Worm (Caenorhabditis elegans): Measurements from ENCODE around the gene C44B7.7.

DNA sequence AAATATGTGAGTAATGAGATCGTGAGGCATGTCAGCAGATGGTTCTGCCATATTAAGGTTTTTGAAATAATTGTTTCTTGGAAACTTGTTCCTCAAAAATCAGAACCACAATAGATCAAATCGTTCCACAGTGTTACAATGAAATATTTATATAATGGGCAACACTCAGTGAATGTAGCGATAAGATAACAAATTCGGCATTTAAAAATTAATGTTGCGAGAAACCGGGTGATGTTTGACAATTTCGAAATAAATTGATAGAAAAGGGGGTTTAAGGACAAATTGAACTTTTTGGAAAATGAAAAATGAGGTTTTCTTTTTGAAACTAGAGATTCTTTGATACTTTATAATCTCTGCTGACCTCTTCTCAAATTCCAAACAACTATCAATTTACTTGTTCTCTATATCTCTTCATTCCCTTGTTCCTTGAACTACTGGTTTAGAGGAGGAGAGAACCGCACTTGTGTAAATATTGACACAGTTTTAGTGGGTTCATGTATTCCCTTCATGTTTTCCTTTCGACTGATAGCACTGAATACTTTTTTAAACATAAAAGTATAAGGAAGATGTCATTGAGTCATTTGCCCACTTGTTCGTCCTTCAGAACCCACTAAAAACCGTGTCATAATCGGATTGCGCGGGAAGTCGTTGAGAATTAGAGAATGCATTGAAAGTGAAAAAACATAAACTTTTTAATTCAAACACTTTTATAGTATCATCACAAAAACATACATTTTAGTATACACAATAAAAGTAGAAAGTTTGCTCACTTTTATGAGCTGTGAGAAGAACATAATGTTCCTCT lies 43.0 kb downstream of the C44B7.7 start:
- no peak for TF ChIP-seq nhr-28 (tag; optimal IDR thresholded peaks at IDR 0.05)
- TF ChIP-seq elt-3 (tag; optimal IDR thresholded peaks at IDR 0.05), result no peak
- no peak for TF ChIP-seq nhr-12 (tag; optimal IDR thresholded peaks at IDR 0.05)
- TF ChIP-seq lin-13 (tag; optimal IDR thresholded peaks at IDR 0.05), result no peak
- no peak for TF ChIP-seq elt-1 (tag; optimal IDR thresholded peaks at IDR 0.05; ENCODE audit: borderline replicate concordance, insufficient read depth)
- TF ChIP-seq flh-1 (GFP tag; optimal IDR thresholded peaks at IDR 0.05), result no peak
- no peak for TF ChIP-seq unc-62 (GFP tag; optimal IDR thresholded peaks at IDR 0.05)

All from whole organism, mixed stage, embryonic.